Worm (Caenorhabditis elegans): ENCODE measurements around the gene H12I13.1.
"Not testable (repeated sequence)": the region's sequence is repeated elsewhere in the genome, so short reads cannot be mapped to it uniquely, and the experiment has no call there.

ce11 chrII:6014057-6014456, 52.9 kb downstream of the H12I13.1 start, which contains the start of gene ZK84.2:
- TF ChIP-seq him-1, dao-5, W03F9.2 (tag; optimal IDR thresholded peaks at IDR 0.05): not testable (repeated sequence)
